Worm (Caenorhabditis elegans) whole organism, midembryonic: ENCODE measurements around the gene C16C8.9.

Experiments used
- tab-1 ChIP-seq: fragments of 200-800 bp; sonication (Bioruptor generic); IDR thresholded peaks from 2 replicates; pipeline ENCODE4 v1.3.6; 2022; ENCODE audit warnings: missing genetic modification characterization, missing compliant biosample characterization
- ztf-29 ChIP-seq: fragments of 200-800 bp; sonication (Bioruptor generic); IDR thresholded peaks from 2 replicates; pipeline ENCODE4 v1.3.6; 2022; ENCODE audit warnings: missing genetic modification reagents, missing genetic modification characterization, missing compliant biosample characterization

ce11 chrII:3472316-3472715 is 9.3 kb upstream of the C16C8.9 start, which contains the start of gene Y49F6B.12:
- TF ChIP-seq ztf-29: no peak
- no peak for TF ChIP-seq tab-1 (GFP tag; lab: Robert Waterston, UW)
